Worm (Caenorhabditis elegans) whole organism, midembryonic: ENCODE data around the gene unc-23.

Source experiments
- T22C8.4 ChIP-seq: fragments of 200-800 bp; sonication (Bioruptor generic); IDR thresholded peaks from 2 replicates; pipeline ENCODE4 v1.3.6; 2022; ENCODE audit warnings: missing genetic modification characterization, missing compliant biosample characterization
- cog-1 ChIP-seq: sonication (generic microtip); optimal IDR thresholded peaks from 2 replicates; lab custom pipeline; 2016; ENCODE audit warnings: missing genetic modification characterization, missing compliant biosample characterization
- flt-1 ChIP-seq: fragments of 200-800 bp; sonication (Bioruptor generic); IDR thresholded peaks from 2 replicates; pipeline ENCODE4 v1.3.6; 2022; ENCODE audit warnings: missing genetic modification characterization, missing compliant biosample characterization
- klf-2 ChIP-seq: fragments of 200-800 bp; sonication (Bioruptor generic); conservative IDR thresholded peaks from 2 replicates; pipeline ENCODE4 v1.3.6; 2022; ENCODE audit warnings: missing genetic modification reagents, missing genetic modification characterization, missing compliant biosample characterization
- med-1 ChIP-seq: sonication (generic microtip); optimal IDR thresholded peaks from 2 replicates; lab custom pipeline; 2017; ENCODE audit warnings: missing genetic modification characterization, mild to moderate bottlenecking, missing compliant biosample characterization, antibody characterized with exemption, missing genetic modification reagents; ENCODE audit not compliant: insufficient read depth
- ref-1 ChIP-seq: fragments of 200-800 bp; sonication (Bioruptor generic); conservative IDR thresholded peaks from 2 replicates; pipeline ENCODE4 v1.3.6; 2022; ENCODE audit warnings: missing genetic modification reagents, missing genetic modification characterization, missing compliant biosample characterization
- tab-1 ChIP-seq: fragments of 200-800 bp; sonication (Bioruptor generic); IDR thresholded peaks from 2 replicates; pipeline ENCODE4 v1.3.6; 2022; ENCODE audit warnings: missing genetic modification characterization, missing compliant biosample characterization
- ztf-23 ChIP-seq: fragments of 200-800 bp; sonication (Bioruptor generic); IDR thresholded peaks from 2 replicates; pipeline ENCODE4 v1.3.6; 2022; ENCODE audit warnings: missing genetic modification reagents, missing genetic modification characterization, missing compliant biosample characterization
- ztf-29 ChIP-seq: fragments of 200-800 bp; sonication (Bioruptor generic); IDR thresholded peaks from 2 replicates; pipeline ENCODE4 v1.3.6; 2022; ENCODE audit warnings: missing genetic modification reagents, missing genetic modification characterization, missing compliant biosample characterization

The unc-23 gene

ce11 chrV:8928967-8929366 is 7.2 kb upstream of the unc-23 start, which contains the start of gene H14N18.4:
Gene H14N18.4 (minus strand): TSS chrV:8928978.
- TF ChIP-seq klf-2 (GFP tag; lab: Robert Waterston, UW) (no peak), med-1 (GFP tag; lab: Kevin White, UChicago) (no peak), ref-1 (GFP tag; lab: Robert Waterston, UW) (no peak), ztf-23 (no peak), tab-1 (GFP tag; lab: Robert Waterston, UW) (no peak), cog-1 (tag; lab: Kevin White, UChicago) (no peak), flt-1 (GFP tag; lab: Robert Waterston, UW) (no peak), ztf-29 (no peak), T22C8.4 (no peak)

- TF ChIP-seq ztf-23: no peak
- TF ChIP-seq med-1 (GFP tag; lab: Kevin White, UChicago): no peak
- no peak for TF ChIP-seq ref-1 (GFP tag; lab: Robert Waterston, UW)
- TF ChIP-seq T22C8.4: no peak
- TF ChIP-seq flt-1 (GFP tag; lab: Robert Waterston, UW): no peak
- no peak for TF ChIP-seq ztf-29
- no peak for TF ChIP-seq cog-1 (tag; lab: Kevin White, UChicago)
- no peak for TF ChIP-seq klf-2 (GFP tag; lab: Robert Waterston, UW)
- no peak for TF ChIP-seq tab-1 (GFP tag; lab: Robert Waterston, UW)
Observed at ce11 chrV:8932318-8932717, 3.8 kb upstream of the unc-23 start, which contains the start of gene H14N18.2. Gene H14N18.2 (plus strand): TSS chrV:8932618.

ce11 chrV:8934264-8934663 is 1.9 kb upstream of the unc-23 start:
- TF ChIP-seq tab-1 (GFP tag; lab: Robert Waterston, UW) (no peak), ref-1 (GFP tag; lab: Robert Waterston, UW) (no peak), klf-2 (GFP tag; lab: Robert Waterston, UW) (no peak), flt-1 (GFP tag; lab: Robert Waterston, UW) (no peak), ztf-29 (no peak), T22C8.4 (no peak), ztf-23 (no peak), cog-1 (tag; lab: Kevin White, UChicago) (no peak), med-1 (GFP tag; lab: Kevin White, UChicago) (no peak)

- TF ChIP-seq T22C8.4 (no peak), klf-2 (GFP tag; lab: Robert Waterston, UW) (no peak), cog-1 (tag; lab: Kevin White, UChicago) (no peak), ztf-23 (no peak), tab-1 (GFP tag; lab: Robert Waterston, UW) (no peak), med-1 (GFP tag; lab: Kevin White, UChicago) (no peak), ref-1 (GFP tag; lab: Robert Waterston, UW) (no peak), ztf-29 (no peak), flt-1 (GFP tag; lab: Robert Waterston, UW) (no peak)
Observed at ce11 chrV:8935104-8935503, 1.1 kb upstream of the unc-23 start.

ce11 chrV:8936791-8937475 is 774 bp downstream of the unc-23 start:
- TF ChIP-seq klf-2 (GFP tag; lab: Robert Waterston, UW) (no peak), T22C8.4 (no peak), ztf-23 (no peak), flt-1 (GFP tag; lab: Robert Waterston, UW) (no peak), ref-1 (GFP tag; lab: Robert Waterston, UW) (no peak), ztf-29 (no peak)

ce11 chrV:8937476-8938249 is 1.5 kb downstream of the unc-23 start:
- TF ChIP-seq klf-2 (GFP tag; lab: Robert Waterston, UW): no peak
- no peak for TF ChIP-seq ref-1 (GFP tag; lab: Robert Waterston, UW)
- TF ChIP-seq cog-1 (tag; lab: Kevin White, UChicago): no peak
- TF ChIP-seq flt-1 (GFP tag; lab: Robert Waterston, UW): no peak
- TF ChIP-seq T22C8.4: no peak
- TF ChIP-seq ztf-29: no peak
- TF ChIP-seq med-1 (GFP tag; lab: Kevin White, UChicago): no peak

- TF ChIP-seq cog-1 (tag; lab: Kevin White, UChicago) (no peak), ztf-23 (no peak), med-1 (GFP tag; lab: Kevin White, UChicago) (no peak), klf-2 (GFP tag; lab: Robert Waterston, UW) (no peak)
Observed at ce11 chrV:8938445-8938844, 2.3 kb downstream of the unc-23 start.

- no peak for TF ChIP-seq med-1 (GFP tag; lab: Kevin White, UChicago)
- no peak for TF ChIP-seq tab-1 (GFP tag; lab: Robert Waterston, UW)
- no peak for TF ChIP-seq flt-1 (GFP tag; lab: Robert Waterston, UW)
- TF ChIP-seq ztf-29: no peak
- no peak for TF ChIP-seq T22C8.4
- TF ChIP-seq cog-1 (tag; lab: Kevin White, UChicago): no peak
- no peak for TF ChIP-seq klf-2 (GFP tag; lab: Robert Waterston, UW)
- no peak for TF ChIP-seq ref-1 (GFP tag; lab: Robert Waterston, UW)
- no peak for TF ChIP-seq ztf-23
Observed at ce11 chrV:8938943-8939342, 2.8 kb downstream of the unc-23 start.

- TF ChIP-seq ref-1 (GFP tag; lab: Robert Waterston, UW) (no peak), klf-2 (GFP tag; lab: Robert Waterston, UW) (no peak), flt-1 (GFP tag; lab: Robert Waterston, UW) (no peak), T22C8.4 (no peak), tab-1 (GFP tag; lab: Robert Waterston, UW) (no peak), ztf-23 (no peak), med-1 (GFP tag; lab: Kevin White, UChicago) (no peak)
Observed at ce11 chrV:8939424-8940065, 3.4 kb downstream of the unc-23 start.
